Worm (Caenorhabditis elegans): Measurements from ENCODE around the gene T27D12.1.

T27D12.1 gene

DNA sequence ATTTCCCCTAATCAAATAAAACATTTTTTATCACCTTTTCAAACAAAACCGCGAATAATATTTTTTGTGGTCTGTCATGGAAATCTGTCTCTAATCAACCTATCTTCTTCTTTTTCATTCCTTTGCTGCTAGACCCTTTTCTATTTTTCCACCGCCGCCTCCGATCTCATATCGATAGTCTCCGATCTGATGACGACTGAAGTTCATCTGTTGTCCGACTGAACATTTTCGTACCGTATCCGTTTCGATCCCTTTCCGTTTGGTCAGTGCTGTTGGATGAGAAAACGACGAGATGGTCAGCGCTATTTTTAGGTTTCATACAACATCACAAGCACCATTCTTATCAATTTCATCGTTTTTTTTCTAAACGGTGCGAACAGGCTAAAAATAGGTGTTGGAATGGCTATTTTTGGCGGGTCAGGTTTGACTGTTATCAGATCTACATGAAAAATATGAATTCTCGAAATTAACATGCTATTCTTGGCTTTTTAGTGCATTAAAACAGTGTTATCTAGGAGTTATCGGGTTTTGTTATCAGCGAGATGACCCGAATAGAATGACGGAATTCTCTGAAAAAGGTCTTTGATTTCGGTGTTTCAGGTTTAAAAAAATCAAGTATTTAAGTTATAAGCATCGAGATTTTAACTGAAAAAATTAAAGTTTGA is 5.7 kb upstream of the T27D12.1 start (continued):
- no peak for TF ChIP-seq rec-8 (tag; optimal IDR thresholded peaks at IDR 0.05)
- 0 out of 2 replicates have a peak, but pooled peaks have one; percentile 21 for TF ChIP-seq lin-26 (GFP tag; IDR thresholded peaks at IDR 0.05)
- no peak for TF ChIP-seq hmg-20 (GFP tag; IDR thresholded peaks at IDR 0.05)
- TF ChIP-seq lin-40 (tag; optimal IDR thresholded peaks at IDR 0.05): peak; percentile 61
- TF ChIP-seq C06A6.2 (GFP tag; conservative IDR thresholded peaks at IDR 0.05): peak; percentile 52; the same call in 1 of the 2 replicates
- no peak for TF ChIP-seq sdz-38 (tag; optimal IDR thresholded peaks at IDR 0.05)
- no peak for TF ChIP-seq madf-3 (GFP tag; IDR thresholded peaks at IDR 0.05)
- no peak for TF ChIP-seq bed-1 (GFP tag; IDR thresholded peaks at IDR 0.05)
- no peak for TF ChIP-seq sea-2 (GFP tag; IDR thresholded peaks at IDR 0.05)
- no peak for TF ChIP-seq pha-4 (tag; optimal IDR thresholded peaks at IDR 0.05)
- peak; percentile 66 for TF ChIP-seq somi-1 (GFP tag; optimal IDR thresholded peaks at IDR 0.05)

DNA sequence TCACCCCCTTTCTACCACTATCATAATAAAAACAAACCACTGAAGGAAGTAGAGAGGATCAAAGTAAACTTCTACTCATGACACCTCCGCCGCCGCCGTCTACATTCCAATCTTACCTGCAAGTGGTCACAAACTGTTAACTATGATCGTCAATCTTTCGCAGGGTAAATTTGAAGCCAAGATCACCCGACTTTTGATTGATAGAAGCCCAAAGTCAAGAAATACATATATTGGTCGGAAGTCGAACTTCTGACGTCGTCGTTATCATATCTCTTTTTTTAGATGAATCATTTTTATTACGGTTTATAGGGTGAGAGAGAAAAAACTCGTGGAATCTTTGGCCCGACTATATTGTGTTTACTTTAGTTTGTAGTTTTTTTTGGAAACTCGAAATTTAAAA is 4.1 kb upstream of the T27D12.1 start:
- TF ChIP-seq C06A6.2 (GFP tag; conservative IDR thresholded peaks at IDR 0.05): 0 out of 2 replicates have a peak, but pooled peaks have one; percentile 13
- TF ChIP-seq ama-1 (optimal IDR thresholded peaks at IDR 0.05): no peak
- no peak for TF ChIP-seq ama-1 (GFP tag; optimal IDR thresholded peaks at IDR 0.05)
- TF ChIP-seq ztf-26 (tag; optimal IDR thresholded peaks at IDR 0.05): peak; percentile 43
- TF ChIP-seq lin-40 (tag; optimal IDR thresholded peaks at IDR 0.05): peak; percentile 36
- TF ChIP-seq lin-35 (GFP tag; optimal IDR thresholded peaks at IDR 0.05): no peak
- TF ChIP-seq die-1 (tag; optimal IDR thresholded peaks at IDR 0.05): peak; percentile 13
- TF ChIP-seq somi-1 (GFP tag; optimal IDR thresholded peaks at IDR 0.05): peak; percentile 64
- TF ChIP-seq K11D2.4 (GFP tag; IDR thresholded peaks at IDR 0.05): 0 out of 2 replicates have a peak, but pooled peaks have one; percentile 49

DNA sequence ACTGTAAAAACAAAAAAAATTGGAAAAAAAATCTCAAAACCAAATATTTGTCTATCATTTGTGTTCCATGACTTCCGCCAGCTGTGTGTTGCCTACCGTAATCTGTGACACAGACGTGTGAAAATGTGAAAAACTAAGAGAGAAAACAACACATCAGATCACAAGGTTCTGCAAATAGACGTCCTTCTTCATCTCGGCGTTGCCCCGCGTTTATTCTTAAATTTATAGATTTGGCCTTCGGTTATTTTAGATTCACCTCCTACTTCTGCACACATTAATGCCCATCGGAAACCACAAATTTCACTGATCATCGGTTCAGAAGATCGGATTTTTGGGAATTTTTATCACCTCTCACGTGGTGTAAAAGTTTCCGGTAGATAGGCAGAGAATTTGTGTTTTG is 3.3 kb upstream of the T27D12.1 start:
- no peak for TF ChIP-seq cebp-1 (GFP tag; IDR thresholded peaks at IDR 0.05)
- TF ChIP-seq cebp-1 (tag; optimal IDR thresholded peaks at IDR 0.05): no peak
- no peak for TF ChIP-seq F52B5.7 (tag; optimal IDR thresholded peaks at IDR 0.05)
- TF ChIP-seq sea-2 (GFP tag; IDR thresholded peaks at IDR 0.05): no peak
- TF ChIP-seq ama-1 (optimal IDR thresholded peaks at IDR 0.05): no peak
- no peak for TF ChIP-seq ama-1 (GFP tag; optimal IDR thresholded peaks at IDR 0.05)
- no peak for TF ChIP-seq pbrm-1 (GFP tag; IDR thresholded peaks at IDR 0.05)
- no peak for TF ChIP-seq aptf-3 (GFP tag; IDR thresholded peaks at IDR 0.05)
- no peak for TF ChIP-seq F39B2.1 (GFP tag; IDR thresholded peaks at IDR 0.05)
- no peak for TF ChIP-seq sdz-38 (tag; optimal IDR thresholded peaks at IDR 0.05)
- TF ChIP-seq F22D6.2 (tag; optimal IDR thresholded peaks at IDR 0.05): no peak
- TF ChIP-seq K11D2.4 (GFP tag; IDR thresholded peaks at IDR 0.05): no peak
- TF ChIP-seq mcd-1 (GFP tag; IDR thresholded peaks at IDR 0.05): no peak
- no peak for TF ChIP-seq ceh-91 (GFP tag; IDR thresholded peaks at IDR 0.05)
- TF ChIP-seq lin-26 (GFP tag; IDR thresholded peaks at IDR 0.05): no peak
- no peak for TF ChIP-seq fkh-3 (tag; optimal IDR thresholded peaks at IDR 0.05)
- no peak for TF ChIP-seq T07F8.4 (tag; optimal IDR thresholded peaks at IDR 0.05)
- TF ChIP-seq die-1 (tag; optimal IDR thresholded peaks at IDR 0.05): no peak
- no peak for TF ChIP-seq cebp-2 (GFP tag; IDR thresholded peaks at IDR 0.05)
- TF ChIP-seq ets-4 (GFP tag; optimal IDR thresholded peaks at IDR 0.05): no peak
- no peak for TF ChIP-seq pha-4 (tag; optimal IDR thresholded peaks at IDR 0.05)

DNA sequence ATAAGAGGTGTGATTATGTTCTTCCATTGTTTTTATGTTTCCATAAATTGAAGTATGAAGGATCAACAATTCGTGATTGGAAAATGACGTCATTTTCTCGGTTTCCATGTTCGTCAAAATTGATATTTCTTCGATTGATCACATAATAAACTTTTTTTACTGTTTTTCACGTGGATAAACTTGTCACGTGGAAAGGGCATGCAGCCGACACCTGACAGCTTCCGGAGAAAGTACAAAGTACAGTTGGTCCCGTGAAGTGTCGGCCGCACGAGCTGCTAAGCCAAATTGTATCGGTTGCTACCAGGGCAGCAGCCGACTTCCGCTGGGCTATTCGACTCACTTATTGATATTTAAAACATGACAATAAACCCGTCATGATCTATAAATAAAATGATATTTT is 764 bp upstream of the T27D12.1 start:
- TF ChIP-seq atf-7 (tag; optimal IDR thresholded peaks at IDR 0.05): peak; percentile 50
- no peak for TF ChIP-seq madf-6 (GFP tag; IDR thresholded peaks at IDR 0.05)
- 0 out of 2 replicates have a peak, but pooled peaks have one; percentile 38 for TF ChIP-seq lin-26 (GFP tag; IDR thresholded peaks at IDR 0.05)
- TF ChIP-seq ztf-26 (tag; optimal IDR thresholded peaks at IDR 0.05): peak; percentile 61
- no peak for TF ChIP-seq lir-1 (GFP tag; conservative IDR thresholded peaks at IDR 0.05)
- no peak for TF ChIP-seq snpc-4 (GFP tag; optimal IDR thresholded peaks at IDR 0.05)
- peak; percentile 23 to 87 (median 78) for TF ChIP-seq snpc-4 (tag; optimal IDR thresholded peaks at IDR 0.05)
- TF ChIP-seq somi-1 (GFP tag; optimal IDR thresholded peaks at IDR 0.05): peak; percentile 18
- TF ChIP-seq bed-1 (GFP tag; IDR thresholded peaks at IDR 0.05): no peak
- no peak for TF ChIP-seq efl-1 (GFP tag; optimal IDR thresholded peaks at IDR 0.05)
- TF ChIP-seq Y53G8AR.9 (GFP tag; conservative IDR thresholded peaks at IDR 0.05): no peak
